Fruit fly (Drosophila melanogaster) whole organism, embryonic: ENCODE measurements around the gene dpr20.
A peak's percentile ranks its signal among the peaks of the same experiment; 100 is the strongest.

ENCODE experiments used
- Adf1 ChIP-seq: fragments of 200-800 bp; sonication (Bioruptor generic); IDR thresholded peaks from 2 replicates; pipeline ENCODE4 v1.3.6; 2022; ENCODE audit warnings: missing biosample characterization, missing genetic modification characterization
- Atf-2 ChIP-seq: fragments of 200-800 bp; sonication (Bioruptor generic); optimal IDR thresholded peaks from 2 replicates; lab custom pipeline; 2016; ENCODE audit warnings: missing biosample characterization, missing genetic modification characterization
- CG10959 ChIP-seq: fragments of 200-800 bp; sonication (Bioruptor generic); IDR thresholded peaks from 2 replicates; pipeline ENCODE4 v1.3.6; 2022; ENCODE audit warnings: missing biosample characterization, missing genetic modification characterization
- CG12071 ChIP-seq: fragments of 200-800 bp; sonication (Bioruptor generic); optimal IDR thresholded peaks from 3 replicates; lab custom pipeline; 2018; ENCODE audit warnings: missing biosample characterization, mild to moderate bottlenecking, missing genetic modification characterization
- CG12744 ChIP-seq: fragments of 200-800 bp; sonication (Bioruptor generic); optimal IDR thresholded peaks from 2 replicates; lab custom pipeline; 2016; ENCODE audit warnings: missing biosample characterization, missing genetic modification characterization
- CG14710 ChIP-seq: fragments of 200-800 bp; sonication (Bioruptor generic); optimal IDR thresholded peaks from 3 replicates; lab custom pipeline; 2019; ENCODE audit warnings: missing biosample characterization, mild to moderate bottlenecking, missing genetic modification characterization, moderate library complexity
- CG15269 ChIP-seq: fragments of 200-800 bp; sonication (Bioruptor generic); optimal IDR thresholded peaks from 2 replicates; lab custom pipeline; 2018; ENCODE audit warnings: missing biosample characterization, mild to moderate bottlenecking, missing genetic modification characterization, moderate library complexity
- CG17328 ChIP-seq: fragments of 200-800 bp; sonication (Bioruptor generic); IDR thresholded peaks from 2 replicates; pipeline ENCODE4 v1.3.6; 2022; ENCODE audit warnings: missing biosample characterization, missing genetic modification characterization
- CG17802 ChIP-seq: fragments of 200-800 bp; sonication (Bioruptor generic); optimal IDR thresholded peaks from 2 replicates; lab custom pipeline; 2018; ENCODE audit warnings: missing biosample characterization, mild to moderate bottlenecking, missing genetic modification characterization, moderate library complexity
- CG17829 ChIP-seq: fragments of 200-800 bp; optimal IDR thresholded peaks from 2 replicates; lab custom pipeline; 2019; ENCODE audit warnings: missing biosample characterization, mild to moderate bottlenecking, missing genetic modification characterization, moderate library complexity
- CG2199 ChIP-seq: fragments of 200-800 bp; sonication (Bioruptor generic); IDR thresholded peaks from 3 replicates; pipeline ENCODE4 v1.3.6; 2022; ENCODE audit warnings: missing biosample characterization, missing genetic modification characterization
- CG31224 ChIP-seq: fragments of 200-800 bp; sonication (Bioruptor generic); IDR thresholded peaks from 2 replicates; pipeline ENCODE4 v1.3.6; 2022; ENCODE audit warnings: missing biosample characterization, missing genetic modification characterization
- CG33213 ChIP-seq: fragments of 200-800 bp; sonication (Bioruptor generic); optimal IDR thresholded peaks from 3 replicates; lab custom pipeline; 2016; ENCODE audit warnings: missing biosample characterization, missing genetic modification characterization
- CG34224 ChIP-seq: fragments of 200-800 bp; sonication (Bioruptor generic); IDR thresholded peaks from 3 replicates; pipeline ENCODE4 v1.3.6; 2022; ENCODE audit warnings: missing biosample characterization, missing genetic modification characterization; ENCODE audit not compliant: partially characterized antibody
- CG43689 ChIP-seq: fragments of 200-800 bp; sonication (Bioruptor generic); IDR thresholded peaks from 2 replicates; pipeline ENCODE4 v1.3.6; 2022; ENCODE audit warnings: missing biosample characterization, missing genetic modification characterization
- CG5245 ChIP-seq: fragments of 200-800 bp; sonication (Bioruptor generic); optimal IDR thresholded peaks from 3 replicates; lab custom pipeline; 2016; ENCODE audit warnings: missing biosample characterization, missing genetic modification characterization
- CG8089 ChIP-seq: fragments of 200-800 bp; sonication (Bioruptor generic); optimal IDR thresholded peaks from 3 replicates; lab custom pipeline; 2016; ENCODE audit warnings: missing biosample characterization, missing genetic modification characterization
- CG8388 ChIP-seq: fragments of 200-800 bp; sonication (Bioruptor generic); optimal IDR thresholded peaks from 2 replicates; lab custom pipeline; 2019; ENCODE audit warnings: missing biosample characterization, mild to moderate bottlenecking, missing genetic modification characterization, moderate library complexity
- CG9932 ChIP-seq: fragments of 200-800 bp; sonication (Bioruptor generic); IDR thresholded peaks from 2 replicates; pipeline ENCODE4 v1.3.6; 2022; ENCODE audit warnings: missing biosample characterization, missing genetic modification characterization
- CkIIα-i1 ChIP-seq: fragments of 200-800 bp; sonication (Bioruptor generic); IDR thresholded peaks from 2 replicates; pipeline ENCODE4 v1.3.6; 2022; ENCODE audit warnings: missing biosample characterization, missing genetic modification characterization
- Dfd ChIP-seq, 2 experiments: fragments of >200 bp; optimal IDR thresholded peaks; 2 replicates each; lab custom pipeline; 2017; ENCODE audit warnings: missing biosample characterization in 2 of 2, missing genetic modification characterization in 2 of 2
- HLH3B ChIP-seq: fragments of 200-800 bp; sonication (Bioruptor generic); IDR thresholded peaks from 2 replicates; pipeline ENCODE4 v1.3.6; 2022; ENCODE audit warnings: missing biosample characterization, missing genetic modification characterization
- HLH4C ChIP-seq: fragments of 200-800 bp; sonication (Bioruptor generic); IDR thresholded peaks from 3 replicates; pipeline ENCODE4 v1.3.6; 2022; ENCODE audit warnings: missing biosample characterization, missing genetic modification characterization; ENCODE audit not compliant: partially characterized antibody
- Hand ChIP-seq: fragments of 200-800 bp; sonication (Bioruptor generic); optimal IDR thresholded peaks from 2 replicates; lab custom pipeline; 2017; ENCODE audit warnings: mild to moderate bottlenecking, missing biosample characterization, missing genetic modification reagents, missing genetic modification characterization
- Hr78 ChIP-seq, 2 experiments: fragments of 200-800 bp in 1 of 2; fragments of >200 bp in 1 of 2; sonication (Bioruptor generic) in 1 of 2; optimal IDR thresholded peaks; 2 replicates each; lab custom pipeline; 2017 to 2019; ENCODE audit warnings: missing biosample characterization in 2 of 2, missing genetic modification characterization in 2 of 2, mild to moderate bottlenecking in 1 of 2, moderate library complexity in 1 of 2
- Hsf ChIP-seq: fragments of 200-800 bp; sonication (Bioruptor generic); optimal IDR thresholded peaks from 3 replicates; lab custom pipeline; 2016; ENCODE audit warnings: missing biosample characterization, missing genetic modification characterization
- Neu2 ChIP-seq: fragments of 200-800 bp; sonication (Bioruptor generic); optimal IDR thresholded peaks from 3 replicates; lab custom pipeline; 2016; ENCODE audit warnings: missing biosample characterization, missing genetic modification characterization, borderline replicate concordance
- NfI ChIP-seq: fragments of 200-800 bp; sonication (Bioruptor generic); optimal IDR thresholded peaks from 3 replicates; lab custom pipeline; 2018; ENCODE audit warnings: missing biosample characterization, mild to moderate bottlenecking, missing genetic modification characterization, moderate library complexity
- Pdp1 ChIP-seq, 2 experiments: fragments of 200-800 bp; sonication (Bioruptor generic); optimal IDR thresholded peaks; 3 replicates each; lab custom pipeline; 2016; ENCODE audit warnings: missing biosample characterization in 2 of 2, missing genetic modification characterization in 2 of 2, mild to moderate bottlenecking in 1 of 2, moderate library complexity in 1 of 2
- Ptx1 ChIP-seq: fragments of 200-800 bp; sonication (Bioruptor generic); IDR thresholded peaks from 2 replicates; pipeline ENCODE4 v1.3.6; 2022; ENCODE audit warnings: missing biosample characterization, missing genetic modification characterization
- Scr ChIP-seq: fragments of 200-800 bp; sonication (Bioruptor generic); IDR thresholded peaks from 2 replicates; pipeline ENCODE4 v1.3.6; 2022; ENCODE audit warnings: missing biosample characterization, missing genetic modification characterization; ENCODE audit not compliant: partially characterized antibody
- ara ChIP-seq: fragments of 200-800 bp; sonication (Bioruptor generic); IDR thresholded peaks from 2 replicates; pipeline ENCODE4 v1.3.6; 2022; ENCODE audit warnings: missing biosample characterization, missing genetic modification characterization
- btn ChIP-seq: fragments of 200-800 bp; sonication (Bioruptor generic); optimal IDR thresholded peaks from 2 replicates; lab custom pipeline; 2016; ENCODE audit warnings: missing biosample characterization, missing genetic modification characterization
- ewg ChIP-seq: fragments of 200-800 bp; sonication (Bioruptor generic); optimal IDR thresholded peaks from 3 replicates; lab custom pipeline; 2017; ENCODE audit warnings: mild to moderate bottlenecking, missing biosample characterization, missing genetic modification reagents, missing genetic modification characterization
- gt ChIP-seq: fragments of 200-800 bp; sonication (Bioruptor generic); IDR thresholded peaks from 2 replicates; pipeline ENCODE4 v1.3.6; 2022; ENCODE audit warnings: missing biosample characterization, missing genetic modification characterization
- hth ChIP-seq: fragments of >200 bp; optimal IDR thresholded peaks from 2 replicates; lab custom pipeline; 2017; ENCODE audit warnings: inconsistent platforms
- insv ChIP-seq, 2 experiments: fragments of 200-800 bp; sonication (Bioruptor generic); optimal IDR thresholded peaks; 3 replicates each; lab custom pipeline; 2016 to 2018; ENCODE audit warnings: missing biosample characterization in 2 of 2, missing genetic modification characterization in 2 of 2
- kah ChIP-seq: fragments of 200-800 bp; sonication (Bioruptor generic); optimal IDR thresholded peaks from 2 replicates; lab custom pipeline; 2018; ENCODE audit warnings: missing biosample characterization, mild to moderate bottlenecking, missing genetic modification characterization
- maf-S ChIP-seq: fragments of 200-800 bp; sonication (Bioruptor generic); optimal IDR thresholded peaks from 2 replicates; lab custom pipeline; 2016; ENCODE audit warnings: missing biosample characterization, missing genetic modification characterization
- pan ChIP-seq, 4 experiments: fragments of >200 bp in 3 of 4; fragments of 200-800 bp in 1 of 4; sonication (Bioruptor generic) in 1 of 4; optimal IDR thresholded peaks in 3 of 4; IDR thresholded peaks in 1 of 4; 2 replicates each; pipeline versions ENCODE4 v1.3.6 to Lab custom; 2017 to 2022; ENCODE audit warnings: missing biosample characterization in 2 of 4, missing genetic modification characterization in 2 of 4, mixed read lengths in 1 of 4
- ranshi ChIP-seq: fragments of 200-800 bp; sonication (Bioruptor generic); IDR thresholded peaks from 2 replicates; pipeline ENCODE4 v1.3.6; 2022; ENCODE audit warnings: missing biosample characterization, missing genetic modification characterization
- scrt ChIP-seq: fragments of 200-800 bp; sonication (Bioruptor generic); optimal IDR thresholded peaks from 2 replicates; lab custom pipeline; 2018; ENCODE audit warnings: missing biosample characterization, mild to moderate bottlenecking, missing genetic modification characterization, moderate library complexity
- sisA ChIP-seq: fragments of 200-800 bp; sonication (Bioruptor generic); IDR thresholded peaks from 2 replicates; pipeline ENCODE4 v1.3.6; 2022; ENCODE audit warnings: missing biosample characterization, missing genetic modification characterization
- trem ChIP-seq: fragments of 200-800 bp; optimal IDR thresholded peaks from 3 replicates; lab custom pipeline; 2019; ENCODE audit warnings: missing biosample characterization, mild to moderate bottlenecking, missing genetic modification characterization, moderate library complexity
- tup ChIP-seq: fragments of 200-800 bp; sonication (Bioruptor generic); optimal IDR thresholded peaks from 2 replicates; lab custom pipeline; 2016; ENCODE audit warnings: missing biosample characterization, mild to moderate bottlenecking, missing genetic modification characterization, moderate library complexity
- unc-4 ChIP-seq: fragments of 200-800 bp; sonication (Bioruptor generic); IDR thresholded peaks from 2 replicates; pipeline ENCODE4 v1.3.6; 2022; ENCODE audit warnings: missing biosample characterization, missing genetic modification characterization; ENCODE audit not compliant: partially characterized antibody
- zen ChIP-seq: fragments of 200-800 bp; sonication (Bioruptor generic); optimal IDR thresholded peaks from 3 replicates; lab custom pipeline; 2018; ENCODE audit warnings: missing biosample characterization, mild to moderate bottlenecking, missing genetic modification characterization, moderate library complexity

dpr20 gene

dm6 chr3L:832897-833857 is 23.9 kb downstream of the dpr20 start, which contains the start of gene Sf3b3 (continued):
- TF ChIP-seq zen (peak; percentile 24), Neu2 (GFP tag; lab: Kevin White, UChicago) (no peak), Hr78 (GFP tag; optimal IDR thresholded peaks at IDR 0.05; lab: Kevin White, UChicago) (no peak), ara (GFP tag; lab: Robert Waterston, UW) (no peak), Atf-2 (GFP tag; lab: Kevin White, UChicago) (no peak), insv (GFP tag; optimal IDR thresholded peaks at IDR 0.05; lab: Kevin White, UChicago) (no peak), Hsf (GFP tag; lab: Kevin White, UChicago) (no peak), pan (optimal IDR thresholded peaks at IDR 0.05; lab: Kevin White, UChicago) (no peak), pan (GFP tag; optimal IDR thresholded peaks at IDR 0.05 in 1 of 2, IDR thresholded peaks at IDR 0.05 in 1 of 2) (peak in 1 of 2 experiments; percentile 6), hth (lab: Kevin White, UChicago) (no peak), NfI (GFP tag; lab: Kevin White, UChicago) (no peak), CG10959 (GFP tag; lab: Robert Waterston, UW) (no peak), gt (no peak), CG43689 (GFP tag; lab: Robert Waterston, UW) (no peak), scrt (GFP tag; lab: Kevin White, UChicago) (no peak), trem (tag; lab: Kevin White, UChicago) (peak; percentile 28), CG31224 (GFP tag; lab: Robert Waterston, UW) (no peak; the same call in 1 of the 2 replicates), CG34224 (GFP tag; lab: Robert Waterston, UW) (peak; percentile 38), Ptx1 (GFP tag; lab: Robert Waterston, UW) (no peak), Pdp1 (GFP tag; optimal IDR thresholded peaks at IDR 0.05; lab: Kevin White, UChicago) (peak; percentile 7 to 24), CG2199 (GFP tag; lab: Robert Waterston, UW) (0 out of 3 replicates have a peak, but pooled peaks have one; percentile 44), CG9932 (GFP tag; lab: Robert Waterston, UW) (0 out of 2 replicates have a peak, but pooled peaks have one; percentile 20), CG33213 (GFP tag; lab: Kevin White, UChicago) (no peak), CG15269 (tag; lab: Kevin White, UChicago) (no peak), HLH3B (GFP tag; lab: Robert Waterston, UW) (peak; percentile 36; the same call in 1 of the 2 replicates), Scr (GFP tag; lab: Robert Waterston, UW) (peak; percentile 61), CG8089 (GFP tag; lab: Kevin White, UChicago) (no peak), CG17802 (tag; lab: Kevin White, UChicago) (peak; percentile 99), tup (GFP tag; lab: Kevin White, UChicago) (no peak), CkIIα-i1 (GFP tag; lab: Robert Waterston, UW) (no peak), CG8388 (GFP tag; lab: Kevin White, UChicago) (no peak), maf-S (GFP tag; lab: Kevin White, UChicago) (no peak), btn (GFP tag; lab: Kevin White, UChicago) (no peak), CG17328 (GFP tag; lab: Robert Waterston, UW) (0 out of 2 replicates have a peak, but pooled peaks have one; percentile 4), sisA (no peak), CG12071 (GFP tag; lab: Kevin White, UChicago) (no peak), ranshi (0 out of 2 replicates have a peak, but pooled peaks have one; percentile 21), Hand (GFP tag; lab: Kevin White, UChicago) (no peak), kah (GFP tag; lab: Kevin White, UChicago) (no peak), Adf1 (GFP tag; lab: Robert Waterston, UW) (no peak), HLH4C (GFP tag; lab: Robert Waterston, UW) (peak; percentile 48; the same call in 2 of the 3 replicates), CG12744 (GFP tag; lab: Kevin White, UChicago) (no peak), Dfd (GFP tag; optimal IDR thresholded peaks at IDR 0.05; lab: Kevin White, UChicago) (no peak), CG14710 (tag; lab: Kevin White, UChicago) (peak; percentile 27), unc-4 (GFP tag; lab: Robert Waterston, UW) (peak; percentile 50), CG5245 (no peak), CG17829 (tag; lab: Kevin White, UChicago) (peak; percentile 42), ewg (no peak)
